Fruit fly (Drosophila melanogaster) whole organism, pupa: ENCODE measurements around the gene rt.
A peak's percentile ranks its signal among the peaks of the same experiment; 100 is the strongest.

Experiments
- CG10348 ChIP-seq: fragments of 200-800 bp; sonication (Bioruptor generic); IDR thresholded peaks from 2 replicates; pipeline ENCODE4 v1.3.6; 2022; ENCODE audit warnings: missing biosample characterization, missing genetic modification characterization
- CG12605 ChIP-seq: fragments of 200-800 bp; sonication (Bioruptor generic); IDR thresholded peaks from 2 replicates; pipeline ENCODE4 v1.3.6; 2022; ENCODE audit warnings: missing biosample characterization, missing genetic modification characterization
- CG13204 ChIP-seq: fragments of 200-800 bp; sonication (Bioruptor generic); optimal IDR thresholded peaks from 2 replicates; lab custom pipeline; 2018; ENCODE audit warnings: missing biosample characterization, mild to moderate bottlenecking, missing genetic modification characterization, moderate library complexity
- CG14655 ChIP-seq: fragments of 200-800 bp; sonication (Bioruptor generic); optimal IDR thresholded peaks from 3 replicates; lab custom pipeline; 2017; ENCODE audit warnings: mild to moderate bottlenecking, missing biosample characterization, missing genetic modification reagents, missing genetic modification characterization
- CG15710 ChIP-seq: fragments of 200-800 bp; sonication (Bioruptor generic); optimal IDR thresholded peaks from 2 replicates; lab custom pipeline; 2018; ENCODE audit warnings: missing biosample characterization, mild to moderate bottlenecking, missing genetic modification characterization, moderate library complexity
- CG17806 ChIP-seq: fragments of 200-800 bp; sonication (Bioruptor generic); optimal IDR thresholded peaks from 2 replicates; lab custom pipeline; 2018; ENCODE audit warnings: missing biosample characterization, mild to moderate bottlenecking, missing genetic modification characterization, moderate library complexity
- CG32121 ChIP-seq: fragments of 200-800 bp; sonication (Bioruptor generic); IDR thresholded peaks from 2 replicates; pipeline ENCODE4 v1.3.6; 2022; ENCODE audit warnings: missing biosample characterization, missing genetic modification characterization
- CG34367 ChIP-seq: fragments of 200-800 bp; sonication (Bioruptor generic); optimal IDR thresholded peaks from 2 replicates; lab custom pipeline; 2018; ENCODE audit warnings: missing biosample characterization, mild to moderate bottlenecking, missing genetic modification characterization
- CG4496 ChIP-seq: fragments of 200-800 bp; sonication (Bioruptor generic); IDR thresholded peaks from 3 replicates; pipeline ENCODE4 v1.3.6; 2022; ENCODE audit warnings: missing biosample characterization, missing genetic modification characterization
- CG8159 ChIP-seq: fragments of 200-800 bp; sonication (Bioruptor generic); optimal IDR thresholded peaks from 3 replicates; lab custom pipeline; 2018; ENCODE audit warnings: missing biosample characterization, mild to moderate bottlenecking, missing genetic modification characterization, moderate library complexity
- CG8301 ChIP-seq: fragments of 200-800 bp; sonication (Bioruptor generic); optimal IDR thresholded peaks from 2 replicates; lab custom pipeline; 2018; ENCODE audit warnings: missing biosample characterization, mild to moderate bottlenecking, missing genetic modification characterization
- CG9948 ChIP-seq: fragments of 200-800 bp; sonication (Bioruptor generic); optimal IDR thresholded peaks from 2 replicates; lab custom pipeline; 2018; ENCODE audit warnings: missing biosample characterization, mild to moderate bottlenecking, missing genetic modification characterization, moderate library complexity
- D1 ChIP-seq: fragments of 200-800 bp; sonication (Bioruptor generic); optimal IDR thresholded peaks from 2 replicates; lab custom pipeline; 2018; ENCODE audit warnings: missing biosample characterization, mild to moderate bottlenecking, missing genetic modification characterization, moderate library complexity
- EcR ChIP-seq: fragments of 200-800 bp; sonication (Bioruptor generic); optimal IDR thresholded peaks from 3 replicates; lab custom pipeline; 2019; ENCODE audit warnings: missing biosample characterization, missing genetic modification characterization, mild to moderate bottlenecking, moderate library complexity, missing genetic modification reagents
- Ets98B ChIP-seq: fragments of 200-800 bp; sonication (Bioruptor generic); IDR thresholded peaks from 2 replicates; pipeline ENCODE4 v1.3.6; 2022; ENCODE audit warnings: missing biosample characterization, missing genetic modification characterization
- Pif1A ChIP-seq: fragments of 200-800 bp; sonication (Bioruptor generic); optimal IDR thresholded peaks from 3 replicates; lab custom pipeline; 2016; ENCODE audit warnings: missing biosample characterization, missing genetic modification characterization
- Pif1B ChIP-seq: fragments of 200-800 bp; sonication (Bioruptor generic); optimal IDR thresholded peaks from 3 replicates; lab custom pipeline; 2016; ENCODE audit warnings: missing biosample characterization, missing genetic modification characterization
- Snoo ChIP-seq: fragments of 200-800 bp; sonication (Bioruptor generic); optimal IDR thresholded peaks from 3 replicates; lab custom pipeline; 2017; ENCODE audit warnings: missing biosample characterization, mild to moderate bottlenecking, missing genetic modification characterization, inconsistent platforms
- fd96Ca ChIP-seq: fragments of 200-800 bp; sonication (Bioruptor generic); IDR thresholded peaks from 3 replicates; pipeline ENCODE4 v1.3.6; 2022; ENCODE audit warnings: missing biosample characterization, missing genetic modification characterization
- gl ChIP-seq: fragments of 200-800 bp; sonication (Bioruptor generic); optimal IDR thresholded peaks from 2 replicates; lab custom pipeline; 2018; ENCODE audit warnings: missing biosample characterization, mild to moderate bottlenecking, missing genetic modification characterization
- rn ChIP-seq: fragments of 200-800 bp; sonication (Bioruptor generic); IDR thresholded peaks from 2 replicates; pipeline ENCODE4 v1.3.6; 2022; ENCODE audit warnings: missing biosample characterization, missing genetic modification characterization

Gene rt

dm6 chr3L:11554796-11555195, 32.8 kb downstream of the rt start:
- no peak for TF ChIP-seq CG34367
- TF ChIP-seq CG32121, result no peak
- no peak for TF ChIP-seq Snoo (tag; lab: Kevin White, UChicago)
- no peak for TF ChIP-seq gl (tag; lab: Kevin White, UChicago)
- TF ChIP-seq rn (GFP tag; lab: Robert Waterston, UW), result no peak
- no peak for TF ChIP-seq fd96Ca (GFP tag; lab: Robert Waterston, UW)
- TF ChIP-seq D1 (tag; lab: Kevin White, UChicago), result no peak
- TF ChIP-seq CG4496 (GFP tag; lab: Robert Waterston, UW), result no peak
- no peak for TF ChIP-seq CG8159 (tag; lab: Kevin White, UChicago)
- no peak for TF ChIP-seq Pif1B
- TF ChIP-seq CG9948 (tag; lab: Kevin White, UChicago), result no peak
- no peak for TF ChIP-seq CG14655 (GFP tag; lab: Kevin White, UChicago)
- no peak; the same call in 1 of the 2 replicates for TF ChIP-seq Ets98B

- TF ChIP-seq CG34367 (peak; percentile 54), CG12605 (GFP tag; lab: Robert Waterston, UW) (peak; percentile 49), Snoo (tag; lab: Kevin White, UChicago) (peak; percentile 49), CG10348 (GFP tag; lab: Robert Waterston, UW) (no peak), CG13204 (no peak), CG15710 (tag; lab: Kevin White, UChicago) (peak; percentile 71), CG8301 (tag; lab: Kevin White, UChicago) (peak; percentile 68), CG9948 (tag; lab: Kevin White, UChicago) (peak; percentile 55), CG14655 (GFP tag; lab: Kevin White, UChicago) (peak; percentile 79), CG8159 (tag; lab: Kevin White, UChicago) (peak; percentile 81), Ets98B (peak; percentile 53; the same call in 1 of the 2 replicates), Pif1B (peak; percentile 56), fd96Ca (GFP tag; lab: Robert Waterston, UW) (no peak), CG32121 (peak; percentile 56), gl (tag; lab: Kevin White, UChicago) (peak; percentile 27), EcR (GFP tag; lab: Kevin White, UChicago) (no peak), D1 (tag; lab: Kevin White, UChicago) (no peak), CG17806 (tag; lab: Kevin White, UChicago) (peak; percentile 73), Pif1A (peak; percentile 49), rn (GFP tag; lab: Robert Waterston, UW) (peak; percentile 41), CG4496 (GFP tag; lab: Robert Waterston, UW) (peak; percentile 61; the same call in 2 of the 3 replicates)
Observed at dm6 chr3L:11554338-11554737, 33.2 kb downstream of the rt start.

dm6 chr3L:11553672-11554068, 33.9 kb downstream of the rt start:
- no peak for TF ChIP-seq CG8159 (tag; lab: Kevin White, UChicago)
- no peak for TF ChIP-seq CG9948 (tag; lab: Kevin White, UChicago)
- no peak for TF ChIP-seq rn (GFP tag; lab: Robert Waterston, UW)
- TF ChIP-seq fd96Ca (GFP tag; lab: Robert Waterston, UW), result no peak
- TF ChIP-seq CG15710 (tag; lab: Kevin White, UChicago), result no peak
- no peak for TF ChIP-seq CG8301 (tag; lab: Kevin White, UChicago)
- TF ChIP-seq Snoo (tag; lab: Kevin White, UChicago), result no peak
- no peak for TF ChIP-seq CG32121
- no peak for TF ChIP-seq CG14655 (GFP tag; lab: Kevin White, UChicago)
- no peak for TF ChIP-seq Pif1B
- TF ChIP-seq CG4496 (GFP tag; lab: Robert Waterston, UW), result no peak
- no peak for TF ChIP-seq CG12605 (GFP tag; lab: Robert Waterston, UW)
- no peak for TF ChIP-seq Ets98B
- TF ChIP-seq gl (tag; lab: Kevin White, UChicago), result no peak
- no peak for TF ChIP-seq CG13204
- TF ChIP-seq Pif1A, result no peak
- no peak for TF ChIP-seq EcR (GFP tag; lab: Kevin White, UChicago)
- no peak for TF ChIP-seq CG10348 (GFP tag; lab: Robert Waterston, UW)
- no peak for TF ChIP-seq CG17806 (tag; lab: Kevin White, UChicago)
- no peak for TF ChIP-seq D1 (tag; lab: Kevin White, UChicago)

- TF ChIP-seq CG34367 (peak; percentile 65), CG32121 (peak; percentile 79), CG8301 (tag; lab: Kevin White, UChicago) (peak; percentile 44), CG10348 (GFP tag; lab: Robert Waterston, UW) (no peak), CG12605 (GFP tag; lab: Robert Waterston, UW) (peak; percentile 95), fd96Ca (GFP tag; lab: Robert Waterston, UW) (peak; percentile 79), rn (GFP tag; lab: Robert Waterston, UW) (no peak), CG8159 (tag; lab: Kevin White, UChicago) (peak; percentile 32), gl (tag; lab: Kevin White, UChicago) (peak; percentile 86), Pif1A (peak; percentile 21), Pif1B (peak; percentile 57), CG13204 (peak; percentile 94), D1 (tag; lab: Kevin White, UChicago) (no peak), CG4496 (GFP tag; lab: Robert Waterston, UW) (peak; percentile 69; the same call in 2 of the 3 replicates), Snoo (tag; lab: Kevin White, UChicago) (peak; percentile 42), CG15710 (tag; lab: Kevin White, UChicago) (peak; percentile 61), EcR (GFP tag; lab: Kevin White, UChicago) (peak; percentile 81), Ets98B (peak; percentile 83), CG9948 (tag; lab: Kevin White, UChicago) (peak; percentile 22), CG17806 (tag; lab: Kevin White, UChicago) (peak; percentile 45), CG14655 (GFP tag; lab: Kevin White, UChicago) (peak; percentile 65)
Observed at dm6 chr3L:11552996-11553671, 34.4 kb downstream of the rt start.

dm6 chr3L:11551949-11552348, 35.6 kb downstream of the rt start:
- TF ChIP-seq CG9948 (tag; lab: Kevin White, UChicago) (peak; percentile 54), Ets98B (peak; percentile 52), CG15710 (tag; lab: Kevin White, UChicago) (peak; percentile 66), CG32121 (peak; percentile 60), CG34367 (peak; percentile 19), CG8159 (tag; lab: Kevin White, UChicago) (peak; percentile 75), CG13204 (no peak), CG17806 (tag; lab: Kevin White, UChicago) (peak; percentile 55), CG8301 (tag; lab: Kevin White, UChicago) (peak; percentile 58), EcR (GFP tag; lab: Kevin White, UChicago) (no peak), rn (GFP tag; lab: Robert Waterston, UW) (peak; percentile 52; the same call in 1 of the 2 replicates), D1 (tag; lab: Kevin White, UChicago) (no peak), CG4496 (GFP tag; lab: Robert Waterston, UW) (peak; percentile 65; the same call in 1 of the 3 replicates), CG14655 (GFP tag; lab: Kevin White, UChicago) (peak; percentile 76), Pif1B (peak; percentile 29), CG10348 (GFP tag; lab: Robert Waterston, UW) (no peak), gl (tag; lab: Kevin White, UChicago) (no peak), fd96Ca (GFP tag; lab: Robert Waterston, UW) (peak; percentile 11; the same call in 1 of the 3 replicates), Pif1A (peak; percentile 55), CG12605 (GFP tag; lab: Robert Waterston, UW) (no peak; the same call in 1 of the 2 replicates), Snoo (tag; lab: Kevin White, UChicago) (peak; percentile 24)
